Worm (Caenorhabditis elegans) whole organism, L4 larva: ENCODE measurements around the gene F35G2.5.

Experiments used
- Y5F2A.4 ChIP-seq: fragments of 200-800 bp; sonication (Bioruptor generic); optimal IDR thresholded peaks from 2 replicates; lab custom pipeline; 2018; ENCODE audit warnings: mild to moderate bottlenecking, missing genetic modification characterization, missing compliant biosample characterization
- ceh-28 ChIP-seq: fragments of 150-350 bp; optimal IDR thresholded peaks from 2 replicates; lab custom pipeline; 2014; ENCODE audit warnings: missing biosample characterization, missing genetic modification reagents, missing genetic modification characterization
- daf-16 ChIP-seq, 3 experiments: sonication (generic microtip); optimal IDR thresholded peaks; 2 replicates each; lab custom pipeline; 2016 to 2017; ENCODE audit warnings: missing genetic modification characterization in 3 of 3, missing genetic modification reagents in 3 of 3, mild to moderate bottlenecking in 2 of 3, missing compliant biosample characterization in 2 of 3, missing biosample characterization in 1 of 3, moderate library complexity in 1 of 3
- hlh-11 ChIP-seq: fragments of 200-800 bp; sonication (Bioruptor generic); optimal IDR thresholded peaks from 2 replicates; lab custom pipeline; 2018; ENCODE audit warnings: mild to moderate bottlenecking, missing genetic modification characterization, missing compliant biosample characterization
- lin-13 ChIP-seq: fragments of 150-350 bp; optimal IDR thresholded peaks from 2 replicates; lab custom pipeline; 2014; ENCODE audit warnings: missing biosample characterization, missing genetic modification reagents, missing genetic modification characterization
- lsy-2 ChIP-seq, 2 experiments: fragments of 150-350 bp in 1 of 2; sonication (generic microtip) in 1 of 2; optimal IDR thresholded peaks; 2 replicates each; lab custom pipeline; 2014 to 2017; ENCODE audit warnings: missing biosample characterization in 2 of 2, missing genetic modification characterization in 2 of 2

DNA sequence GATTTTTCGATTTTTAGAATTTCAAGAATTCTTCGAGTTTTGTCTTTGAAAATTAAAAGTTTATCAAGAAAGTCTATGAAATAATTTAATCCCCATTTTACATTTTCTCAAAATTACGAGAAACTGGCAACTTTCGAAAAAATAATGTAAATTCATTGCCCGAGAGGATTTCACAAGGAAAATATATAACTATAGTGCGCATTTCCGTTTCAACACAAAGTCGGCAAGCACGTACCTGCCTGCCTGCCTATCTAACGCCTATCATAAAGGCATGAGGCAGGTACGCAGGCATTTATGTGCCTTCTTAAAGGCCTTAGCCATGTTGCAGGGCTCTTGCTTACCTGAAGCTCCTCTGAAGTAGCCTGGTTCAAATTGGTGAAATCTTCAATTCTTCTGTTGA lies 6.6 kb upstream of the F35G2.5 start:
- no peak for TF ChIP-seq daf-16 (GFP tag; optimal IDR thresholded peaks at IDR 0.05; lab: Kevin White, UChicago)
- no peak for TF ChIP-seq daf-16 (tag; optimal IDR thresholded peaks at IDR 0.05; lab: Kevin White, UChicago)
- no peak for TF ChIP-seq Y5F2A.4
- TF ChIP-seq hlh-11, result no peak
- no peak for TF ChIP-seq lsy-2 (tag; optimal IDR thresholded peaks at IDR 0.05; lab: Kevin White, UChicago)
- no peak for TF ChIP-seq ceh-28
- TF ChIP-seq lin-13 (GFP tag; lab: Kevin White, UChicago), result no peak
